Worm (Caenorhabditis elegans) whole organism, L3 larva: ENCODE measurements around the gene C01G10.4.

Experiments used
- ZK546.5 ChIP-seq: sonication (generic microtip); optimal IDR thresholded peaks from 2 replicates; lab custom pipeline; 2017; ENCODE audit warnings: missing biosample characterization, missing genetic modification characterization
- ama-1 ChIP-seq: fragments of 150-350 bp; optimal IDR thresholded peaks from 2 replicates; lab custom pipeline; 2018
- ceh-16 ChIP-seq: sonication (generic microtip); optimal IDR thresholded peaks from 2 replicates; lab custom pipeline; 2017; ENCODE audit warnings: missing biosample characterization, missing genetic modification characterization
- ceh-82 ChIP-seq: fragments of 150-350 bp; optimal IDR thresholded peaks from 2 replicates; lab custom pipeline; 2014; ENCODE audit warnings: missing biosample characterization, missing genetic modification characterization
- elt-1 ChIP-seq: fragments of 150-350 bp; optimal IDR thresholded peaks from 2 replicates; lab custom pipeline; 2014; ENCODE audit warnings: missing biosample characterization, missing genetic modification characterization
- elt-3 ChIP-seq, 3 experiments: fragments of 150-350 bp in 1 of 3; sonication (generic microtip) in 2 of 3; optimal IDR thresholded peaks; 2 replicates in 2 of 3; 4 replicates in 1 of 3; lab custom pipeline; 2014 to 2017; ENCODE audit warnings: missing biosample characterization in 3 of 3, missing genetic modification characterization in 3 of 3
- nhr-11 ChIP-seq: fragments of 150-350 bp; optimal IDR thresholded peaks from 2 replicates; lab custom pipeline; 2014; ENCODE audit warnings: missing biosample characterization, missing genetic modification characterization
- nhr-77 ChIP-seq: fragments of 150-350 bp; optimal IDR thresholded peaks from 2 replicates; lab custom pipeline; 2014; ENCODE audit warnings: missing biosample characterization, missing genetic modification characterization
- snpc-4 ChIP-seq: fragments of 150-350 bp; optimal IDR thresholded peaks from 2 replicates; lab custom pipeline; 2014; ENCODE audit warnings: missing biosample characterization, missing genetic modification characterization
- unc-62 ChIP-seq: fragments of 150-350 bp; sonication (generic microtip); optimal IDR thresholded peaks from 4 replicates; lab custom pipeline; 2014; ENCODE audit warnings: missing biosample characterization, missing genetic modification reagents, missing genetic modification characterization

ce11 chrV:15055873-15056272 is 33.7 kb upstream of the C01G10.4 start, which contains the start of gene C25D7.16:
- no peak for TF ChIP-seq snpc-4
- no peak for TF ChIP-seq ZK546.5 (tag; lab: Kevin White, UChicago)
- TF ChIP-seq ama-1 (lab: Kevin White, UChicago): no peak
- no peak for TF ChIP-seq unc-62
- TF ChIP-seq nhr-11 (tag; lab: Kevin White, UChicago): no peak
- TF ChIP-seq ceh-82 (tag; lab: Kevin White, UChicago): no peak
- no peak for TF ChIP-seq elt-1 (tag; lab: Kevin White, UChicago)
- TF ChIP-seq ceh-16: no peak
- no peak for TF ChIP-seq nhr-77
- no peak for TF ChIP-seq elt-3 (tag; optimal IDR thresholded peaks at IDR 0.05; lab: Kevin White, UChicago)
